Worm (Caenorhabditis elegans) whole organism, L2 larva: ENCODE data around the gene scd-2.

ENCODE experiments used
- C34F6.9 ChIP-seq: fragments of 150-350 bp; optimal IDR thresholded peaks from 2 replicates; lab custom pipeline; 2014; ENCODE audit warnings: missing biosample characterization, missing genetic modification characterization
- alr-1 ChIP-seq: fragments of 150-350 bp; optimal IDR thresholded peaks from 2 replicates; lab custom pipeline; 2014; ENCODE audit warnings: missing biosample characterization, missing genetic modification characterization
- aly-2 ChIP-seq: fragments of 150-350 bp; optimal IDR thresholded peaks from 2 replicates; lab custom pipeline; 2014; ENCODE audit warnings: missing biosample characterization, missing genetic modification characterization
- ceh-82 ChIP-seq: fragments of 150-350 bp; optimal IDR thresholded peaks from 2 replicates; lab custom pipeline; 2014; ENCODE audit warnings: missing biosample characterization, missing genetic modification characterization
- elt-1 ChIP-seq: fragments of 150-350 bp; optimal IDR thresholded peaks from 2 replicates; lab custom pipeline; 2014; ENCODE audit warnings: missing biosample characterization, missing genetic modification characterization
- fos-1 ChIP-seq: fragments of 150-350 bp; optimal IDR thresholded peaks from 2 replicates; lab custom pipeline; 2014; ENCODE audit warnings: missing biosample characterization, missing genetic modification characterization
- nhr-10 ChIP-seq: sonication (generic microtip); optimal IDR thresholded peaks from 2 replicates; lab custom pipeline; 2017; ENCODE audit warnings: missing biosample characterization, missing genetic modification characterization
- nhr-129 ChIP-seq: fragments of 150-350 bp; optimal IDR thresholded peaks from 2 replicates; lab custom pipeline; 2014; ENCODE audit warnings: missing biosample characterization, missing genetic modification characterization
- nhr-21 ChIP-seq: fragments of 150-350 bp; optimal IDR thresholded peaks from 2 replicates; lab custom pipeline; 2014; ENCODE audit warnings: missing biosample characterization, missing genetic modification characterization
- nhr-237 ChIP-seq: fragments of 150-350 bp; optimal IDR thresholded peaks from 2 replicates; lab custom pipeline; 2014; ENCODE audit warnings: missing biosample characterization, missing genetic modification characterization
- peb-1 ChIP-seq: fragments of 150-350 bp; optimal IDR thresholded peaks from 2 replicates; lab custom pipeline; 2014; ENCODE audit warnings: missing biosample characterization, missing genetic modification characterization
- snpc-4 ChIP-seq: fragments of 150-350 bp; optimal IDR thresholded peaks from 2 replicates; lab custom pipeline; 2014; ENCODE audit warnings: missing biosample characterization, missing genetic modification characterization

ce11 chrV:6662505-6662904, 29.5 kb downstream of the scd-2 start:
- no peak for TF ChIP-seq nhr-237 (tag; lab: Kevin White, UChicago)
- TF ChIP-seq fos-1: no peak
- TF ChIP-seq C34F6.9 (tag; lab: Kevin White, UChicago): no peak
- no peak for TF ChIP-seq elt-1 (tag; lab: Kevin White, UChicago)
- no peak for TF ChIP-seq aly-2 (tag; lab: Kevin White, UChicago)
- no peak for TF ChIP-seq ceh-82 (tag; lab: Kevin White, UChicago)
- no peak for TF ChIP-seq nhr-10
- no peak for TF ChIP-seq peb-1
- TF ChIP-seq alr-1 (tag; lab: Kevin White, UChicago): no peak
- TF ChIP-seq nhr-21 (tag; lab: Kevin White, UChicago): no peak
- no peak for TF ChIP-seq nhr-129 (tag; lab: Kevin White, UChicago)
- TF ChIP-seq snpc-4 (tag; lab: Kevin White, UChicago): no peak
